Worm (Caenorhabditis elegans) whole organism, L3 larva: ENCODE measurements around the gene nspc-19.

Experiments
- aly-2 ChIP-seq: fragments of 150-350 bp; optimal IDR thresholded peaks from 2 replicates; lab custom pipeline; 2014; ENCODE audit warnings: missing biosample characterization, missing genetic modification characterization
- ama-1 ChIP-seq: fragments of 150-350 bp; optimal IDR thresholded peaks from 2 replicates; lab custom pipeline; 2018
- fkh-10 ChIP-seq: sonication (generic microtip); optimal IDR thresholded peaks from 2 replicates; lab custom pipeline; 2017; ENCODE audit warnings: missing biosample characterization, missing genetic modification reagents, missing genetic modification characterization
- hmg-11 ChIP-seq: sonication (generic microtip); optimal IDR thresholded peaks from 2 replicates; lab custom pipeline; 2016; ENCODE audit warnings: missing genetic modification characterization, missing compliant biosample characterization
- nhr-43 ChIP-seq: sonication (generic microtip); optimal IDR thresholded peaks from 2 replicates; lab custom pipeline; 2016; ENCODE audit warnings: mild to moderate bottlenecking, missing genetic modification characterization, missing compliant biosample characterization; ENCODE audit not compliant: poor library complexity, severe bottlenecking
- skn-1 ChIP-seq: fragments of 150-350 bp; optimal IDR thresholded peaks from 2 replicates; lab custom pipeline; 2014; ENCODE audit warnings: missing biosample characterization, missing genetic modification characterization
- unc-39 ChIP-seq: sonication (generic microtip); optimal IDR thresholded peaks from 4 replicates; lab custom pipeline; 2017; ENCODE audit warnings: missing biosample characterization, missing genetic modification characterization

DNA sequence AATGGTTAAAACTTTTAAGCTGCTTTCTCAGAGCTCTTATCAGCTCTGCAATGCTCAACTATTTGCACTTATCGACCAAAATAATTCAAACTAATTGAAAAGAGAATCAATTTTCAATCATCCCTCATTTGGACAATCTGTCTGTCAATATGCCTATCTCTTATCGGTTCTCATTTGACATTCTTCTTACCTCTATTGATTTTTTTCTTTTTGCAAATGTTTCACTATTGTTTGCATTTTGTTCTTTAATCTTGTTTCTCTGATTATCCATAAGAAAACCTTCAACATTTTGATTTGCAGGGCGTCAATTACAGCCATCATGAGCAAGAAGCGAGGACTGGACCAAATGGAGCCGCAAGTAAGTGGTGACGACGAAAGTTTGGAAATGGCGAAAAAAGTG lies 11.9 kb upstream of the nspc-19 start, which contains the start of gene D1025.10:
- TF ChIP-seq ama-1 (lab: Kevin White, UChicago): no peak
- no peak for TF ChIP-seq fkh-10 (GFP tag; lab: Kevin White, UChicago)
- no peak for TF ChIP-seq nhr-43 (tag; lab: Kevin White, UChicago)
- TF ChIP-seq aly-2: no peak
- TF ChIP-seq skn-1: no peak
- no peak for TF ChIP-seq unc-39 (tag; lab: Kevin White, UChicago)
- no peak for TF ChIP-seq hmg-11 (tag; lab: Kevin White, UChicago)
